Fruit fly (Drosophila melanogaster): ENCODE data around the gene CG2991.

The CG2991 gene

dm6 chr2L:2882968-2883702 lies 26.2 kb downstream of the CG2991 start (continued):
- TF ChIP-seq CG6254 (GFP tag; optimal IDR thresholded peaks at IDR 0.05) (no peak), CG14965 (GFP tag; optimal IDR thresholded peaks at IDR 0.05; ENCODE audit: borderline replicate concordance) (no peak), CG7987 (GFP tag; optimal IDR thresholded peaks at IDR 0.05) (peak; percentile 69), BtbVII (GFP tag; optimal IDR thresholded peaks at IDR 0.05) (peak; percentile 48), CG6791 (GFP tag; IDR thresholded peaks at IDR 0.05; ENCODE audit: partially characterized antibody) (no peak), oc (tag; optimal IDR thresholded peaks at IDR 0.05) (peak; percentile 43), H2.0 (GFP tag; IDR thresholded peaks at IDR 0.05) (peak; percentile 48), CG17186 (GFP tag; optimal IDR thresholded peaks at IDR 0.05) (no peak), Deaf1 (tag; optimal IDR thresholded peaks at IDR 0.05) (peak; percentile 27), croc (GFP tag; conservative IDR thresholded peaks at IDR 0.05) (no peak), grau (tag; optimal IDR thresholded peaks at IDR 0.05) (peak; percentile 61), da (GFP tag; optimal IDR thresholded peaks at IDR 0.05) (no peak), Doc2 (GFP tag; IDR thresholded peaks at IDR 0.05) (no peak), bab2 (GFP tag; optimal IDR thresholded peaks at IDR 0.05) (peak; percentile 35), CG10462 (GFP tag; optimal IDR thresholded peaks at IDR 0.05) (peak; percentile 78), CG1024 (GFP tag; IDR thresholded peaks at IDR 0.05) (peak; percentile 56; the same call in 1 of the 2 replicates), Oli (tag; optimal IDR thresholded peaks at IDR 0.05) (peak; percentile 29), CG7556 (GFP tag; optimal IDR thresholded peaks at IDR 0.05) (peak; percentile 46), Dref (GFP tag; IDR thresholded peaks at IDR 0.05) (peak; percentile 53), maf-S (GFP tag; optimal IDR thresholded peaks at IDR 0.05) (no peak), wor (GFP tag; IDR thresholded peaks at IDR 0.05) (no peak), Hsf (GFP tag; optimal IDR thresholded peaks at IDR 0.05) (peak; percentile 49), zf30C (GFP tag; optimal IDR thresholded peaks at IDR 0.05) (no peak), sr (GFP tag; IDR thresholded peaks at IDR 0.05) (0 out of 3 replicates have a peak, but pooled peaks have one; percentile 29), dmrt99B (tag; optimal IDR thresholded peaks at IDR 0.05) (peak; percentile 48), Hand (GFP tag; optimal IDR thresholded peaks at IDR 0.05) (no peak), CG10959 (GFP tag; IDR thresholded peaks at IDR 0.05) (no peak), ind (GFP tag; optimal IDR thresholded peaks at IDR 0.05) (peak; percentile 35), Jarid2 (GFP tag; optimal IDR thresholded peaks at IDR 0.05) (peak; percentile 29), exex (tag; optimal IDR thresholded peaks at IDR 0.05) (no peak), CG14441 (GFP tag; IDR thresholded peaks at IDR 0.05) (peak; percentile 55), CrebB (tag; optimal IDR thresholded peaks at IDR 0.05) (peak; percentile 78), Six4 (GFP tag; optimal IDR thresholded peaks at IDR 0.05) (peak; percentile 19), CG16863 (GFP tag; optimal IDR thresholded peaks at IDR 0.05) (peak; percentile 68), CG1792 (GFP tag; optimal IDR thresholded peaks at IDR 0.05) (peak; percentile 6), CG17912 (GFP tag; optimal IDR thresholded peaks at IDR 0.05) (no peak), CG34376 (GFP tag; optimal IDR thresholded peaks at IDR 0.05) (peak; percentile 47), Ets97D (GFP tag; optimal IDR thresholded peaks at IDR 0.05) (peak; percentile 42), trem (tag; optimal IDR thresholded peaks at IDR 0.05) (no peak), CG10431 (GFP tag; optimal IDR thresholded peaks at IDR 0.05) (no peak), CG4424 (GFP tag; optimal IDR thresholded peaks at IDR 0.05) (no peak), ase (GFP tag; IDR thresholded peaks at IDR 0.05) (no peak), tll (GFP tag; optimal IDR thresholded peaks at IDR 0.05) (no peak), scrt (GFP tag; optimal IDR thresholded peaks at IDR 0.05) (peak; percentile 15), CG2889 (GFP tag; IDR thresholded peaks at IDR 0.05) (no peak), otp (GFP tag; IDR thresholded peaks at IDR 0.05) (peak; percentile 60; the same call in 1 of the 3 replicates), slou (GFP tag; optimal IDR thresholded peaks at IDR 0.05) (no peak), tup (GFP tag; optimal IDR thresholded peaks at IDR 0.05) (peak; percentile 29), Ada2b (GFP tag; IDR thresholded peaks at IDR 0.05) (peak; percentile 28; the same call in 1 of the 2 replicates), CG1647 (GFP tag; optimal IDR thresholded peaks at IDR 0.05) (peak; percentile 27)

Measured in whole organism, embryonic.